Fruit fly (Drosophila melanogaster) whole organism, embryonic: ENCODE data around the gene Rab35.

ENCODE experiments used
- Ada2b ChIP-seq: fragments of 200-800 bp; sonication (Bioruptor generic); IDR thresholded peaks from 2 replicates; pipeline ENCODE4 v1.3.6; 2022; ENCODE audit warnings: missing biosample characterization, missing genetic modification characterization
- CG9215 ChIP-seq: fragments of 200-800 bp; sonication (Bioruptor generic); IDR thresholded peaks from 2 replicates; pipeline ENCODE4 v1.3.6; 2022; ENCODE audit warnings: missing biosample characterization, missing genetic modification characterization
- HLH3B ChIP-seq: fragments of 200-800 bp; sonication (Bioruptor generic); IDR thresholded peaks from 2 replicates; pipeline ENCODE4 v1.3.6; 2022; ENCODE audit warnings: missing biosample characterization, missing genetic modification characterization
- Rx ChIP-seq: fragments of 200-800 bp; sonication (Bioruptor generic); IDR thresholded peaks from 2 replicates; pipeline ENCODE4 v1.3.6; 2022; ENCODE audit warnings: missing biosample characterization, missing genetic modification characterization
- cas ChIP-seq: fragments of 200-800 bp; sonication (Bioruptor generic); IDR thresholded peaks from 2 replicates; pipeline ENCODE4 v1.3.6; 2022; ENCODE audit warnings: missing biosample characterization, missing genetic modification characterization
- croc ChIP-seq: fragments of 200-800 bp; sonication (Bioruptor generic); conservative IDR thresholded peaks from 3 replicates; pipeline ENCODE4 v1.3.6; 2022; ENCODE audit warnings: missing biosample characterization, missing genetic modification characterization
- cwo ChIP-seq: fragments of 200-800 bp; sonication (Bioruptor generic); optimal IDR thresholded peaks from 3 replicates; lab custom pipeline; 2017; ENCODE audit warnings: missing biosample characterization, missing genetic modification characterization, mild to moderate bottlenecking, moderate library complexity, missing genetic modification reagents
- gce ChIP-seq: fragments of 200-800 bp; sonication (Bioruptor generic); IDR thresholded peaks from 3 replicates; pipeline ENCODE4 v1.3.6; 2022; ENCODE audit warnings: missing biosample characterization, missing genetic modification characterization
- zfh2 ChIP-seq: fragments of 200-800 bp; sonication (Bioruptor generic); optimal IDR thresholded peaks from 2 replicates; lab custom pipeline; 2016; ENCODE audit warnings: missing biosample characterization, missing genetic modification characterization

DNA sequence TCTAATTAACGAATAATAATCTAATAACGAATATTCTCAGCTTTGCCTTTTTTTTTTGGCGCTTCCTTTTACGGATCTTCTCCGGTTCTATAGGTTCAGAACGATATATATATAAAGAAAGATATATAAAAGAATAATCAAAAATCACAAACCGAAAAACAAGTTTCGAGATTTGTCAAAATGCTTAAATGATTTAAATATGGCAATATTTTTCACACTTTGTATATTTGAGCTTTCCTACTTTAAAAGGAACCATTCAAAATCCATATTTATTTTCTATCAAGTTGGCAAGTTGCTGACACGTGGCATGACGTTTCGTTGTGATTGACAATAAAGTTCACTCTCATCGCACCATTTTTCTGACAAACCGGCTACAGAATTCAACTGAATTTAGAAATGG is 19.0 kb downstream of the Rab35 start, which contains the start of gene CG34332:
- TF ChIP-seq gce (GFP tag; lab: Robert Waterston, UW) (no peak), HLH3B (no peak), CG9215 (no peak), croc (no peak), cas (GFP tag; lab: Robert Waterston, UW) (no peak), Ada2b (no peak), cwo (GFP tag; lab: Kevin White, UChicago) (no peak), zfh2 (GFP tag; lab: Kevin White, UChicago) (no peak), Rx (GFP tag; lab: Robert Waterston, UW) (no peak)
